Worm (Caenorhabditis elegans): Measurements from ENCODE around the gene C28A5.6.

C28A5.6 gene

ce11 chrIII:4467277-4467676, 38.0 kb upstream of the C28A5.6 start, which contains the start of gene ndg-4:
Gene ndg-4, minus strand, starts transcription at chrIII:4467377.
- TF ChIP-seq ztf-11 (tag; optimal IDR thresholded peaks at IDR 0.05) (no peak), ceh-83 (GFP tag; optimal IDR thresholded peaks at IDR 0.05) (no peak), zip-8 (tag; optimal IDR thresholded peaks at IDR 0.05) (no peak), lin-32 (GFP tag; optimal IDR thresholded peaks at IDR 0.05) (no peak), cnd-1 (tag; optimal IDR thresholded peaks at IDR 0.05) (no peak), unc-62 (GFP tag; optimal IDR thresholded peaks at IDR 0.05) (no peak)

DNA sequence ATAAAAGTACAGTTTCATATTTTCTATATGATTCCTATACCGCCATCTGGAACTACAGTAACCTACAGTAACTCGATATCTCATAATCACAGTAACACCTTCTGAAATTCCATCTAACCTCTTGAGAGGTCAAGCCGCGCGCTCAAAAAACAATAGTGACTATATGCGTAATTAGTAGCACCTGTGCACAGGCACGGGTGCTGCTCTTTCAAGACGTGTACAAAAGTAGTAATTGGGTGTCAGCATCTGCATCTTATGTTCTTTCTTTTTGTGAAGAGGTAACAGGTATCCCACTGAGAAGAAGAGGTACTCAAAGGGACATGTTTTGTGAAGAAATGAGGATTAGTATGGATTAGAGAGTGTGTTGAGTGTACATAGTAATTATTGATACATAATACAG, 32.0 kb upstream of the C28A5.6 start:
- no peak for TF ChIP-seq zip-8 (tag; optimal IDR thresholded peaks at IDR 0.05)
- no peak for TF ChIP-seq nhr-237 (tag; optimal IDR thresholded peaks at IDR 0.05)
- peak; percentile 32 for TF ChIP-seq mls-2 (tag; optimal IDR thresholded peaks at IDR 0.05)
- no peak for TF ChIP-seq pha-4 (tag; optimal IDR thresholded peaks at IDR 0.05)
- TF ChIP-seq nhr-2 (tag; optimal IDR thresholded peaks at IDR 0.05): peak; percentile 93
- TF ChIP-seq lin-32 (GFP tag; optimal IDR thresholded peaks at IDR 0.05): peak; percentile 91
- TF ChIP-seq ceh-43 (GFP tag; optimal IDR thresholded peaks at IDR 0.05): peak; percentile 87

- TF ChIP-seq nhr-28 (tag; optimal IDR thresholded peaks at IDR 0.05) (no peak), mls-2 (tag; optimal IDR thresholded peaks at IDR 0.05) (no peak), nhr-2 (tag; optimal IDR thresholded peaks at IDR 0.05) (no peak), drap-1 (GFP tag; optimal IDR thresholded peaks at IDR 0.05) (no peak), sptf-1 (tag; optimal IDR thresholded peaks at IDR 0.05) (no peak), ham-2 (GFP tag; optimal IDR thresholded peaks at IDR 0.05) (no peak), M03D4.4 (tag; optimal IDR thresholded peaks at IDR 0.05) (no peak), ceh-83 (GFP tag; optimal IDR thresholded peaks at IDR 0.05) (no peak), sem-2 (GFP tag; optimal IDR thresholded peaks at IDR 0.05) (no peak), blmp-1 (tag; optimal IDR thresholded peaks at IDR 0.05) (no peak), ztf-11 (tag; optimal IDR thresholded peaks at IDR 0.05) (no peak), nhr-12 (tag; optimal IDR thresholded peaks at IDR 0.05) (no peak)
These were observed 30.9 kb upstream of the C28A5.6 start for ce11 chrIII:4460242-4460641.

ce11 chrIII:4456579-4456978, 27.3 kb upstream of the C28A5.6 start:
- TF ChIP-seq sem-2 (GFP tag; optimal IDR thresholded peaks at IDR 0.05) (no peak), ceh-43 (GFP tag; optimal IDR thresholded peaks at IDR 0.05) (peak; percentile 96), lsy-2 (tag; optimal IDR thresholded peaks at IDR 0.05) (peak; percentile 51)

DNA sequence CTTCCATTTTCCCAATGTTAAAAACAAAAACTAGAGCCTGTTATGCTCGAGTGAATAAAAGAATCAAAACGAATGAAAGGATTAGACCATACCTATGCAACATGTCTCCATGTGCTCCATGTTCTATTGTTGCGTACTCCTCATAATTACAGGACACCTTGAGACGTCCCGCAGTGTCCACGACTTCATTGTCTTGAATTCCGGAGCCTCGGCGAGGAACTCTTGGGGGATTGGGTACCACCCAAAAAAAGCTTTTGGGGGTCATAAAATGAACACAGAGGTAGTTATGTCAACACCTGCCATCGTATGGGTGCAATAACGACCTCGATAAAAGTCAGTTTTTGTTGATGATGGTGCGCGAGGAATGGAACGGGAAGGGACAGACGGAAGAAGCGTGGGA, 25.6 kb upstream of the C28A5.6 start:
- TF ChIP-seq lin-13 (tag; optimal IDR thresholded peaks at IDR 0.05): no peak
- TF ChIP-seq bed-3 (GFP tag; optimal IDR thresholded peaks at IDR 0.05): no peak
- TF ChIP-seq zip-8 (tag; optimal IDR thresholded peaks at IDR 0.05): peak; percentile 4
- TF ChIP-seq ceh-39 (tag; optimal IDR thresholded peaks at IDR 0.05): no peak
- TF ChIP-seq drap-1 (GFP tag; optimal IDR thresholded peaks at IDR 0.05): no peak
- TF ChIP-seq ceh-83 (GFP tag; optimal IDR thresholded peaks at IDR 0.05): no peak
- no peak for TF ChIP-seq nhr-12 (tag; optimal IDR thresholded peaks at IDR 0.05)
- TF ChIP-seq pha-4 (tag; optimal IDR thresholded peaks at IDR 0.05): no peak
- no peak for TF ChIP-seq nhr-76 (tag; optimal IDR thresholded peaks at IDR 0.05)
- TF ChIP-seq elt-3 (tag; optimal IDR thresholded peaks at IDR 0.05): no peak
- no peak for TF ChIP-seq M03D4.4 (tag; optimal IDR thresholded peaks at IDR 0.05)
- no peak for TF ChIP-seq sptf-1 (tag; optimal IDR thresholded peaks at IDR 0.05)
- no peak for TF ChIP-seq tbx-8 (GFP tag; optimal IDR thresholded peaks at IDR 0.05)
- peak; percentile 62 for TF ChIP-seq ceh-43 (GFP tag; optimal IDR thresholded peaks at IDR 0.05)
- TF ChIP-seq lin-32 (GFP tag; optimal IDR thresholded peaks at IDR 0.05): peak; percentile 52
- no peak for TF ChIP-seq sem-2 (GFP tag; optimal IDR thresholded peaks at IDR 0.05)
- no peak for TF ChIP-seq nhr-28 (tag; optimal IDR thresholded peaks at IDR 0.05)
- peak; percentile 7 for TF ChIP-seq cnd-1 (tag; optimal IDR thresholded peaks at IDR 0.05)
- peak; percentile 17 for TF ChIP-seq nhr-2 (tag; optimal IDR thresholded peaks at IDR 0.05)

DNA sequence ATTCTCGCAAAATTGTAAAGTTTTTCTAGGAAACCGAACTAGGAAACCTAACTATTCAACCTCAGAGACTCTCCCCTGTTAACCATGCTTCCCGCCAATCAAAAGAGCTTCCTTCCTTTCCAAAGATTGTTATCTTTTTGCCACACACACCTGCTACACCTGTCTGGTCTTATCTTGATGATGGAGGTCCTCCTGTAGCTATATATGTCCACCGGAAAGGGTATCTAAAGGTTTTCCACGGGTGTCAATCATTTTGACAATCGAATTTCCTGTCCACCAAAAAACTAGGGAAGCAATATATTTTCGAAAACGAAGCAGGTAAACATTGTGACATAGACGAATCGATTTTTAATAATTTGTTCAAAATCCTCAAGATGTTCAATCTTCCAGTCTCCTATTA, 24.5 kb upstream of the C28A5.6 start:
- peak; percentile 93 for TF ChIP-seq elt-1 (tag; optimal IDR thresholded peaks at IDR 0.05; ENCODE audit: borderline replicate concordance, insufficient read depth)
- TF ChIP-seq ces-1 (GFP tag; optimal IDR thresholded peaks at IDR 0.05): no peak
- TF ChIP-seq lin-13 (tag; optimal IDR thresholded peaks at IDR 0.05): no peak
- TF ChIP-seq M03D4.4 (tag; optimal IDR thresholded peaks at IDR 0.05): no peak
- no peak for TF ChIP-seq pha-4 (tag; optimal IDR thresholded peaks at IDR 0.05)
- peak; percentile 34 for TF ChIP-seq nhr-2 (tag; optimal IDR thresholded peaks at IDR 0.05)
- TF ChIP-seq mls-2 (tag; optimal IDR thresholded peaks at IDR 0.05): no peak
- TF ChIP-seq bed-3 (GFP tag; optimal IDR thresholded peaks at IDR 0.05): no peak
- TF ChIP-seq nhr-28 (tag; optimal IDR thresholded peaks at IDR 0.05): no peak
- peak; percentile 82 for TF ChIP-seq unc-62 (GFP tag; optimal IDR thresholded peaks at IDR 0.05)

Measured in whole organism, mixed stage, embryonic.